Worm (Caenorhabditis elegans) whole organism, L4 larva: ENCODE results near the gene rgs-2.
A peak's percentile ranks its signal among the peaks of the same experiment; 100 is the strongest.

Experiments
- R02D3.7 ChIP-seq: fragments of 150-350 bp; sonication (generic microtip); optimal IDR thresholded peaks from 3 replicates; lab custom pipeline; 2014; ENCODE audit warnings: missing biosample characterization, missing genetic modification characterization
- T20F7.1 ChIP-seq: fragments of 200-800 bp; sonication (Bioruptor generic); optimal IDR thresholded peaks from 2 replicates; lab custom pipeline; 2018; ENCODE audit warnings: mild to moderate bottlenecking, missing genetic modification characterization, missing compliant biosample characterization
- ZK337.2 ChIP-seq: fragments of 200-800 bp; sonication (Bioruptor generic); IDR thresholded peaks from 2 replicates; pipeline ENCODE4 v1.3.6; 2022; ENCODE audit warnings: missing genetic modification reagents, missing genetic modification characterization, missing compliant biosample characterization
- aha-1 ChIP-seq: fragments of 150-350 bp; peaks from one replicate; lab custom pipeline; 2014; ENCODE audit warnings: missing biosample characterization, missing genetic modification characterization
- aly-2 ChIP-seq: sonication (generic microtip); optimal IDR thresholded peaks from 2 replicates; lab custom pipeline; 2018; ENCODE audit warnings: missing biosample characterization, missing genetic modification characterization
- ceh-20 ChIP-seq: fragments of 200-800 bp; sonication (Bioruptor generic); IDR thresholded peaks from 2 replicates; pipeline ENCODE4 v1.3.6; 2022; ENCODE audit warnings: missing genetic modification reagents, missing genetic modification characterization, missing compliant biosample characterization
- ceh-62 ChIP-seq: sonication (generic microtip); optimal IDR thresholded peaks from 2 replicates; lab custom pipeline; 2017; ENCODE audit warnings: missing biosample characterization, missing genetic modification characterization
- cey-2 ChIP-seq: sonication (generic microtip); optimal IDR thresholded peaks from 3 replicates; lab custom pipeline; 2017; ENCODE audit warnings: missing genetic modification characterization, mild to moderate bottlenecking, missing compliant biosample characterization, antibody characterized with exemption, borderline replicate concordance; ENCODE audit not compliant: insufficient read depth
- dmd-6 ChIP-seq: fragments of 200-800 bp; sonication (Bioruptor generic); IDR thresholded peaks from 2 replicates; pipeline ENCODE4 v1.3.6; 2022; ENCODE audit warnings: missing genetic modification reagents, missing genetic modification characterization, missing compliant biosample characterization
- lin-39 ChIP-seq: fragments of 150-350 bp; optimal IDR thresholded peaks from 2 replicates; lab custom pipeline; 2014; ENCODE audit warnings: missing biosample characterization, missing genetic modification reagents, missing genetic modification characterization
- nhr-10 ChIP-seq: fragments of 150-350 bp; optimal IDR thresholded peaks from 2 replicates; lab custom pipeline; 2014; ENCODE audit warnings: missing biosample characterization, missing genetic modification characterization
- nhr-48 ChIP-seq: sonication (generic microtip); optimal IDR thresholded peaks from 2 replicates; lab custom pipeline; 2016; ENCODE audit warnings: mild to moderate bottlenecking, missing genetic modification characterization, missing compliant biosample characterization
- nhr-77 ChIP-seq: fragments of 150-350 bp; optimal IDR thresholded peaks from 2 replicates; lab custom pipeline; 2014; ENCODE audit warnings: missing biosample characterization, missing genetic modification characterization
- sdz-12 ChIP-seq: fragments of 200-800 bp; sonication (Bioruptor generic); optimal IDR thresholded peaks from 2 replicates; lab custom pipeline; 2018; ENCODE audit warnings: mild to moderate bottlenecking, missing genetic modification characterization, missing compliant biosample characterization
- snpc-4 ChIP-seq: fragments of 150-350 bp; optimal IDR thresholded peaks from 2 replicates; lab custom pipeline; 2014; ENCODE audit warnings: missing biosample characterization, missing genetic modification characterization
- unc-39 ChIP-seq: sonication (generic microtip); optimal IDR thresholded peaks from 2 replicates; lab custom pipeline; 2017; ENCODE audit warnings: missing biosample characterization, missing genetic modification characterization
- unc-62 ChIP-seq, 3 experiments: fragments of 150-350 bp in 1 of 3; sonication (generic microtip); optimal IDR thresholded peaks in 2 of 3; peaks in 1 of 3; 1 replicate in 1 of 3; 2 replicates in 2 of 3; lab custom pipeline; 2014 to 2017; ENCODE audit warnings: missing biosample characterization in 3 of 3, missing genetic modification characterization in 3 of 3, missing genetic modification reagents in 3 of 3, missing genotype in 1 of 3
- ztf-7 ChIP-seq: fragments of 150-350 bp; optimal IDR thresholded peaks from 2 replicates; lab custom pipeline; 2014; ENCODE audit warnings: missing biosample characterization, missing genetic modification characterization

rgs-2 gene

ce11 chrX:12761778-12762177, 49.3 kb downstream of the rgs-2 start, which contains the start of gene cept-1:
cept-1 (plus strand) TSS chrX:12762078.
- TF ChIP-seq ceh-20 (no peak), dmd-6 (GFP tag; lab: Robert Waterston, UW) (0 out of 2 replicates have a peak, but pooled peaks have one; percentile 4)
- TF ChIP-seq, all 104 proteins: peak for 1

- peak; percentile 93 for TF ChIP-seq aha-1 (tag; lab: Kevin White, UChicago)
- no peak for TF ChIP-seq ceh-62 (tag; lab: Kevin White, UChicago)
These were observed 51.6 kb downstream of the rgs-2 start for ce11 chrX:12764009-12764408.

- TF ChIP-seq unc-39 (tag; lab: Kevin White, UChicago) (no peak), lin-39 (tag; lab: Kevin White, UChicago) (no peak), aly-2 (tag; lab: Kevin White, UChicago) (no peak), T20F7.1 (no peak), snpc-4 (tag; lab: Kevin White, UChicago) (no peak), ZK337.2 (GFP tag; lab: Robert Waterston, UW) (no peak), nhr-77 (no peak), unc-62 (GFP tag; optimal IDR thresholded peaks at IDR 0.05 in 1 of 2; lab: Kevin White, UChicago) (no peak), unc-62 (tag; optimal IDR thresholded peaks at IDR 0.05; lab: Kevin White, UChicago) (no peak), ztf-7 (no peak), nhr-10 (tag; lab: Kevin White, UChicago) (no peak), sdz-12 (GFP tag; lab: Kevin White, UChicago) (no peak), R02D3.7 (tag; lab: Kevin White, UChicago) (no peak), nhr-48 (no peak), cey-2 (tag; lab: Kevin White, UChicago) (no peak)
These were observed 57.2 kb downstream of the rgs-2 start, which contains the start of gene ilc-17.1 for ce11 chrX:12769697-12770096. ilc-17.1 (minus strand) TSS chrX:12769797.
